In the genomic region with DNA sequence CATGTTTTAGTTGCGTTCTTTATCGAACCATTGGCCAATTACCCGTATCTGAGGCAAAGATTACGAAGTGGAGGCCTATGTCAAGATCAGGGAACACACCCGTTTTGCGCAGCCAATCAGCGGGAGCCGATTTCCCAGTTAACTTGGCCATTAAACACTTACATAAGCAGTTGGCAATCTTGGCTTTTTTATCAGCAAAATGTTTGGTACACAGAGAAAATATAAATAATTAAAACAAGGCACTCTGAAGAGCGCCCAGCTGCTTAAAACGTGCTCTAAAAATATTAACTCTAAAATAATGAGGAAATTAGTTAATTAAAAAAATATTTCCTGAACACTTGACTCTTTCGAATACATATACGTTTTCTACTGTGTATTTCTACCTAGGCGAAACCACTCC, we compare ENCODE assay signal across 2 fruit fly cellular contexts.
TF ChIP-seq lines count a peak whose summit lies in the region.

No protein-coding gene starts in this region.

TF ChIP-seq in whole organism, embryonic, 481 proteins besides CTCF, POLR2A, EP300 and RAD21 (continued from another document and continues in another):
- no peak for TF ChIP-seq Gsc (GFP tag; IDR thresholded peaks at IDR 0.05; lab: Robert Waterston, UW)
- TF ChIP-seq CG16779 (GFP tag; IDR thresholded peaks at IDR 0.05; lab: Robert Waterston, UW) = peak; percentile 77
- TF ChIP-seq Gug (GFP tag; IDR thresholded peaks at IDR 0.05; lab: Robert Waterston, UW) = peak; percentile 72; the same call in 2 of the 4 replicates
- peak; percentile 0 for TF ChIP-seq CG1602 (GFP tag; optimal IDR thresholded peaks at IDR 0.05; lab: Kevin White, UChicago)
- TF ChIP-seq Jarid2 (GFP tag; optimal IDR thresholded peaks at IDR 0.05; lab: Kevin White, UChicago) = no peak
- no peak for TF ChIP-seq hkb (optimal IDR thresholded peaks at IDR 0.05; lab: Kevin White, UChicago)
- TF ChIP-seq hkb (GFP tag; IDR thresholded peaks at IDR 0.05; lab: Robert Waterston, UW) = peak; percentile 77
- no peak for TF ChIP-seq CG15601 (tag; optimal IDR thresholded peaks at IDR 0.05; lab: Kevin White, UChicago)
- peak; percentile 20; the same call in 1 of the 2 replicates for TF ChIP-seq toy (GFP tag; IDR thresholded peaks at IDR 0.05; lab: Robert Waterston, UW)
- no peak for TF ChIP-seq CG1024 (GFP tag; IDR thresholded peaks at IDR 0.05; lab: Robert Waterston, UW)
- TF ChIP-seq NC2α (GFP tag; optimal IDR thresholded peaks at IDR 0.05; lab: Kevin White, UChicago) = no peak
- TF ChIP-seq CG18619 (GFP tag; optimal IDR thresholded peaks at IDR 0.05; lab: Kevin White, UChicago) = peak; percentile 62
- peak; percentile 52 for TF ChIP-seq CG10209 (GFP tag; optimal IDR thresholded peaks at IDR 0.05; lab: Kevin White, UChicago)
- peak; percentile 67 for TF ChIP-seq Adf1 (GFP tag; IDR thresholded peaks at IDR 0.05; lab: Robert Waterston, UW)
- peak; percentile 43; the same call in 1 of the 3 replicates for TF ChIP-seq B-H1 (GFP tag; IDR thresholded peaks at IDR 0.05; lab: Robert Waterston, UW)
- TF ChIP-seq CG4730 (GFP tag; IDR thresholded peaks at IDR 0.05; lab: Robert Waterston, UW) = peak; percentile 58
- no peak for TF ChIP-seq CG30020 (tag; optimal IDR thresholded peaks at IDR 0.05; lab: Kevin White, UChicago)
- TF ChIP-seq Fer1 (GFP tag; optimal IDR thresholded peaks at IDR 0.05; lab: Kevin White, UChicago) = peak; percentile 72
- TF ChIP-seq CG14667 (GFP tag; IDR thresholded peaks at IDR 0.05; lab: Robert Waterston, UW) = 0 out of 2 replicates have a peak, but pooled peaks have one; percentile 23
- peak; percentile 50; the same call in 1 of the 3 replicates for TF ChIP-seq zfh1 (GFP tag; IDR thresholded peaks at IDR 0.05; lab: Robert Waterston, UW)
- no peak for TF ChIP-seq ap (GFP tag; IDR thresholded peaks at IDR 0.05; lab: Robert Waterston, UW)
- TF ChIP-seq Sox100B (GFP tag; optimal IDR thresholded peaks at IDR 0.05; lab: Kevin White, UChicago) = no peak
- peak; percentile 68 for TF ChIP-seq CG1647 (GFP tag; optimal IDR thresholded peaks at IDR 0.05; lab: Kevin White, UChicago)
- TF ChIP-seq seq (GFP tag; IDR thresholded peaks at IDR 0.05; lab: Robert Waterston, UW) = peak; percentile 77
- TF ChIP-seq CG10147 (GFP tag; optimal IDR thresholded peaks at IDR 0.05; lab: Kevin White, UChicago) = peak; percentile 73
- TF ChIP-seq Xbp1 (GFP tag; optimal IDR thresholded peaks at IDR 0.05; lab: Kevin White, UChicago) = peak; percentile 53
- peak; percentile 10 for TF ChIP-seq emc (GFP tag; optimal IDR thresholded peaks at IDR 0.05; lab: Kevin White, UChicago)
- TF ChIP-seq CG13287 (GFP tag; IDR thresholded peaks at IDR 0.05; lab: Robert Waterston, UW; ENCODE audit: partially characterized antibody) = no peak
- no peak for TF ChIP-seq CG16813 (GFP tag; IDR thresholded peaks at IDR 0.05; lab: Robert Waterston, UW; ENCODE audit: partially characterized antibody)
- no peak for TF ChIP-seq trem (tag; optimal IDR thresholded peaks at IDR 0.05; lab: Kevin White, UChicago)
- TF ChIP-seq CG12391 (tag; optimal IDR thresholded peaks at IDR 0.05; lab: Kevin White, UChicago) = peak; percentile 51
- peak; percentile 76 for TF ChIP-seq CG3281 (GFP tag; optimal IDR thresholded peaks at IDR 0.05; lab: Kevin White, UChicago)
- no peak for TF ChIP-seq da (GFP tag; optimal IDR thresholded peaks at IDR 0.05; lab: Kevin White, UChicago)
- TF ChIP-seq Deaf1 (tag; optimal IDR thresholded peaks at IDR 0.05; lab: Kevin White, UChicago) = peak; percentile 43
- TF ChIP-seq CG7271 (tag; optimal IDR thresholded peaks at IDR 0.05; lab: Kevin White, UChicago) = no peak
- TF ChIP-seq CG11504 (tag; optimal IDR thresholded peaks at IDR 0.05; lab: Kevin White, UChicago) = no peak
- peak; percentile 47 for TF ChIP-seq Oli (tag; optimal IDR thresholded peaks at IDR 0.05; lab: Kevin White, UChicago)
- TF ChIP-seq lbe (GFP tag; optimal IDR thresholded peaks at IDR 0.05; lab: Kevin White, UChicago) = no peak
- peak; percentile 95 for TF ChIP-seq Med (GFP tag; lab: Kevin White, UChicago)
- peak; percentile 67 for TF ChIP-seq CG15514 (GFP tag; optimal IDR thresholded peaks at IDR 0.05; lab: Kevin White, UChicago)
- no peak for TF ChIP-seq CG15479 (GFP tag; optimal IDR thresholded peaks at IDR 0.05; lab: Kevin White, UChicago)
- no peak for TF ChIP-seq CG14860 (GFP tag; IDR thresholded peaks at IDR 0.05; lab: Robert Waterston, UW; ENCODE audit: partially characterized antibody)
- TF ChIP-seq danr (GFP tag; IDR thresholded peaks at IDR 0.05; lab: Robert Waterston, UW) = no peak
- TF ChIP-seq wor (GFP tag; IDR thresholded peaks at IDR 0.05; lab: Robert Waterston, UW) = no peak
- TF ChIP-seq nmo (GFP tag; optimal IDR thresholded peaks at IDR 0.05; lab: Kevin White, UChicago) = peak; percentile 24
- TF ChIP-seq CG10979 (tag; optimal IDR thresholded peaks at IDR 0.05; lab: Kevin White, UChicago) = no peak
- peak; percentile 58; the same call in 1 of the 2 replicates for TF ChIP-seq MBD-R2 (GFP tag; IDR thresholded peaks at IDR 0.05; lab: Robert Waterston, UW)
- TF ChIP-seq ranshi (GFP tag; IDR thresholded peaks at IDR 0.05; lab: Robert Waterston, UW) = peak; percentile 74
- TF ChIP-seq fru (optimal IDR thresholded peaks at IDR 0.05; lab: Kevin White, UChicago) = no peak
- TF ChIP-seq E2f1 (GFP tag; IDR thresholded peaks at IDR 0.05; lab: Robert Waterston, UW) = peak; percentile 72
- TF ChIP-seq Hr3 (GFP tag; optimal IDR thresholded peaks at IDR 0.05; lab: Kevin White, UChicago) = peak; percentile 17
- peak; percentile 91 for TF ChIP-seq CG18599 (GFP tag; optimal IDR thresholded peaks at IDR 0.05; lab: Kevin White, UChicago)
- peak; percentile 74 for TF ChIP-seq Ptx1 (GFP tag; IDR thresholded peaks at IDR 0.05; lab: Robert Waterston, UW)
- TF ChIP-seq CG9215 (GFP tag; IDR thresholded peaks at IDR 0.05; lab: Robert Waterston, UW) = no peak; the same call in 1 of the 2 replicates
- no peak for TF ChIP-seq pum (GFP tag; optimal IDR thresholded peaks at IDR 0.05; lab: Kevin White, UChicago)
- peak; percentile 70 for TF ChIP-seq Xrp1 (GFP tag; IDR thresholded peaks at IDR 0.05; lab: Robert Waterston, UW)
- TF ChIP-seq Doc2 (GFP tag; IDR thresholded peaks at IDR 0.05; lab: Robert Waterston, UW) = no peak
- TF ChIP-seq en (GFP tag; optimal IDR thresholded peaks at IDR 0.05; lab: Kevin White, UChicago) = no peak
- TF ChIP-seq Sry-δ (GFP tag; optimal IDR thresholded peaks at IDR 0.05; lab: Kevin White, UChicago) = no peak
- TF ChIP-seq YL-1 (GFP tag; optimal IDR thresholded peaks at IDR 0.05; lab: Kevin White, UChicago) = no peak
- peak; percentile 26 for TF ChIP-seq CG17568 (GFP tag; optimal IDR thresholded peaks at IDR 0.05; lab: Kevin White, UChicago)
- no peak for TF ChIP-seq dmrt11E (tag; optimal IDR thresholded peaks at IDR 0.05; lab: Kevin White, UChicago)
- TF ChIP-seq Optix (GFP tag; IDR thresholded peaks at IDR 0.05; lab: Robert Waterston, UW) = no peak
- peak; percentile 50 for TF ChIP-seq CG13775 (GFP tag; optimal IDR thresholded peaks at IDR 0.05; lab: Kevin White, UChicago)

TF ChIP-seq in whole organism, prepupa, 60 proteins besides CTCF, POLR2A, EP300 and RAD21 (continued from another document):
- peak; percentile 52 for TF ChIP-seq CG6163 (GFP tag; IDR thresholded peaks at IDR 0.05; lab: Robert Waterston, UW)
- peak; percentile 19 for TF ChIP-seq lz (GFP tag; optimal IDR thresholded peaks at IDR 0.05; lab: Kevin White, UChicago)
- TF ChIP-seq CG7368 (GFP tag; optimal IDR thresholded peaks at IDR 0.05; lab: Kevin White, UChicago) = no peak
- no peak for TF ChIP-seq Hr38 (GFP tag; optimal IDR thresholded peaks at IDR 0.05; lab: Kevin White, UChicago)
- TF ChIP-seq Sox15 (GFP tag; optimal IDR thresholded peaks at IDR 0.05; lab: Kevin White, UChicago) = no peak
- peak; percentile 18 for TF ChIP-seq CG10669 (GFP tag; optimal IDR thresholded peaks at IDR 0.05; lab: Kevin White, UChicago)
- TF ChIP-seq CG31627 (GFP tag; optimal IDR thresholded peaks at IDR 0.05; lab: Kevin White, UChicago) = peak; percentile 36
- TF ChIP-seq CG3032 (tag; optimal IDR thresholded peaks at IDR 0.05; lab: Kevin White, UChicago) = peak; percentile 34
- peak; percentile 47 for TF ChIP-seq Ets96B (tag; optimal IDR thresholded peaks at IDR 0.05; lab: Kevin White, UChicago)
- peak; percentile 15 for TF ChIP-seq CG11902 (GFP tag; optimal IDR thresholded peaks at IDR 0.05; lab: Kevin White, UChicago)
- TF ChIP-seq Eip78C (GFP tag; lab: Kevin White, UChicago) = peak; percentile 86
- TF ChIP-seq Smox (GFP tag; optimal IDR thresholded peaks at IDR 0.05; lab: Kevin White, UChicago) = peak; percentile 49
- peak; percentile 88 for TF ChIP-seq vri (GFP tag; optimal IDR thresholded peaks at IDR 0.05; lab: Kevin White, UChicago)
- no peak for TF ChIP-seq net (GFP tag; optimal IDR thresholded peaks at IDR 0.05; lab: Kevin White, UChicago)
- TF ChIP-seq dsx (GFP tag; optimal IDR thresholded peaks at IDR 0.05; lab: Kevin White, UChicago; ENCODE audit: poor library complexity, severe bottlenecking) = peak; percentile 3
- peak; percentile 51 for TF ChIP-seq Sox102F (GFP tag; optimal IDR thresholded peaks at IDR 0.05; lab: Kevin White, UChicago)
- peak; percentile 50 for TF ChIP-seq acj6 (GFP tag; optimal IDR thresholded peaks at IDR 0.05; lab: Kevin White, UChicago)
- TF ChIP-seq CG10631 (GFP tag; optimal IDR thresholded peaks at IDR 0.05; lab: Kevin White, UChicago) = peak; percentile 22
- peak; percentile 45 for TF ChIP-seq Hr39 (GFP tag; optimal IDR thresholded peaks at IDR 0.05; lab: Kevin White, UChicago)
- TF ChIP-seq dac (GFP tag; optimal IDR thresholded peaks at IDR 0.05; lab: Kevin White, UChicago) = no peak
- TF ChIP-seq Sox14 (GFP tag; optimal IDR thresholded peaks at IDR 0.05; lab: Kevin White, UChicago) = peak; percentile 18
- peak; percentile 65 for TF ChIP-seq svp (GFP tag; lab: Kevin White, UChicago)
- peak; percentile 20 for TF ChIP-seq Hr4 (GFP tag; optimal IDR thresholded peaks at IDR 0.05; lab: Kevin White, UChicago)
- TF ChIP-seq CG8319 (GFP tag; optimal IDR thresholded peaks at IDR 0.05; lab: Kevin White, UChicago) = peak; percentile 31
- TF ChIP-seq CG16779 (tag; optimal IDR thresholded peaks at IDR 0.05; lab: Kevin White, UChicago) = no peak
- peak; percentile 30 for TF ChIP-seq CG11762 (GFP tag; optimal IDR thresholded peaks at IDR 0.05; lab: Kevin White, UChicago; ENCODE audit: insufficient read depth)
- TF ChIP-seq CG32006 (GFP tag; optimal IDR thresholded peaks at IDR 0.05; lab: Kevin White, UChicago) = peak; percentile 17
- TF ChIP-seq OdsH (GFP tag; optimal IDR thresholded peaks at IDR 0.05; lab: Kevin White, UChicago) = peak; percentile 54
- TF ChIP-seq CG8119 (GFP tag; IDR thresholded peaks at IDR 0.05; lab: Robert Waterston, UW) = peak; percentile 13; the same call in 1 of the 3 replicates
- TF ChIP-seq CG3919 (GFP tag; optimal IDR thresholded peaks at IDR 0.05; lab: Kevin White, UChicago) = peak; percentile 42
- peak; percentile 29 for TF ChIP-seq pdm3 (GFP tag; optimal IDR thresholded peaks at IDR 0.05; lab: Kevin White, UChicago)
- peak; percentile 51 for TF ChIP-seq Met (GFP tag; optimal IDR thresholded peaks at IDR 0.05; lab: Kevin White, UChicago)
- TF ChIP-seq CG15336 (GFP tag; IDR thresholded peaks at IDR 0.05; lab: Robert Waterston, UW) = no peak
- TF ChIP-seq CG6792 (GFP tag; optimal IDR thresholded peaks at IDR 0.05; lab: Kevin White, UChicago) = peak; percentile 32
- no peak for TF ChIP-seq Gug (GFP tag; IDR thresholded peaks at IDR 0.05; lab: Robert Waterston, UW)
- no peak for TF ChIP-seq CG4318 (GFP tag; optimal IDR thresholded peaks at IDR 0.05; lab: Kevin White, UChicago)
- TF ChIP-seq salr (GFP tag; optimal IDR thresholded peaks at IDR 0.05; lab: Kevin White, UChicago) = no peak
- peak; percentile 45 for TF ChIP-seq CG8632 (GFP tag; optimal IDR thresholded peaks at IDR 0.05; lab: Kevin White, UChicago)
